Fruit fly (Drosophila melanogaster) whole organism, prepupa: Measurements from ENCODE around the gene mEFTs.

Source experiments
- Blimp-1 ChIP-seq: fragments of 200-800 bp; sonication (Bioruptor generic); optimal IDR thresholded peaks from 3 replicates; lab custom pipeline; 2017; ENCODE audit warnings: missing biosample characterization, missing genetic modification characterization, mild to moderate bottlenecking, moderate library complexity, missing genetic modification reagents
- CG10631 ChIP-seq: fragments of 200-800 bp; sonication (Bioruptor generic); optimal IDR thresholded peaks from 2 replicates; lab custom pipeline; 2016; ENCODE audit warnings: missing biosample characterization, missing genetic modification characterization
- CG10669 ChIP-seq: fragments of 200-800 bp; sonication (Bioruptor generic); optimal IDR thresholded peaks from 3 replicates; lab custom pipeline; 2018; ENCODE audit warnings: missing biosample characterization, mild to moderate bottlenecking, missing genetic modification characterization, moderate library complexity
- CG11762 ChIP-seq: fragments of 200-800 bp; sonication (Bioruptor generic); optimal IDR thresholded peaks from 3 replicates; lab custom pipeline; 2016; ENCODE audit warnings: missing biosample characterization, missing genetic modification characterization; ENCODE audit not compliant: insufficient read depth
- CG15336 ChIP-seq: fragments of 200-800 bp; sonication (Bioruptor generic); IDR thresholded peaks from 2 replicates; pipeline ENCODE4 v1.3.6; 2022; ENCODE audit warnings: missing biosample characterization, missing genetic modification characterization
- CG1621 ChIP-seq: fragments of 200-800 bp; sonication (Bioruptor generic); optimal IDR thresholded peaks from 3 replicates; lab custom pipeline; 2018; ENCODE audit warnings: missing biosample characterization, mild to moderate bottlenecking, missing genetic modification characterization
- CG16779 ChIP-seq: fragments of 200-800 bp; sonication (Bioruptor generic); optimal IDR thresholded peaks from 3 replicates; lab custom pipeline; 2017; ENCODE audit warnings: missing biosample characterization, mild to moderate bottlenecking, missing genetic modification characterization
- CG3032 ChIP-seq: fragments of 200-800 bp; optimal IDR thresholded peaks from 2 replicates; lab custom pipeline; 2019; ENCODE audit warnings: missing biosample characterization, mild to moderate bottlenecking, missing genetic modification characterization, moderate library complexity
- CG31627 ChIP-seq: fragments of 200-800 bp; sonication (Bioruptor generic); optimal IDR thresholded peaks from 3 replicates; lab custom pipeline; 2016; ENCODE audit warnings: missing biosample characterization, missing genetic modification characterization
- CG32006 ChIP-seq: fragments of 200-800 bp; sonication (Bioruptor generic); optimal IDR thresholded peaks from 3 replicates; lab custom pipeline; 2017; ENCODE audit warnings: missing biosample characterization, mild to moderate bottlenecking, missing genetic modification characterization
- CG3919 ChIP-seq: fragments of 200-800 bp; sonication (Bioruptor generic); optimal IDR thresholded peaks from 3 replicates; lab custom pipeline; 2016; ENCODE audit warnings: missing biosample characterization, missing genetic modification characterization
- CG6163 ChIP-seq: fragments of 200-800 bp; sonication (Bioruptor generic); IDR thresholded peaks from 3 replicates; pipeline ENCODE4 v1.3.6; 2022; ENCODE audit warnings: missing biosample characterization, missing genetic modification characterization
- CG6276 ChIP-seq: fragments of 200-800 bp; sonication (Bioruptor generic); optimal IDR thresholded peaks from 2 replicates; lab custom pipeline; 2017; ENCODE audit warnings: missing biosample characterization, mild to moderate bottlenecking, missing genetic modification characterization
- CG6792 ChIP-seq: fragments of 200-800 bp; sonication (Bioruptor generic); optimal IDR thresholded peaks from 3 replicates; lab custom pipeline; 2016; ENCODE audit warnings: missing biosample characterization, missing genetic modification characterization
- CG6808 ChIP-seq: fragments of 200-800 bp; sonication (Bioruptor generic); optimal IDR thresholded peaks from 3 replicates; lab custom pipeline; 2017; ENCODE audit warnings: missing biosample characterization, missing genetic modification characterization, mild to moderate bottlenecking, moderate library complexity, missing genetic modification reagents
- CG7368 ChIP-seq: fragments of 200-800 bp; sonication (Bioruptor generic); optimal IDR thresholded peaks from 3 replicates; lab custom pipeline; 2016; ENCODE audit warnings: missing biosample characterization, missing genetic modification characterization
- CG8119 ChIP-seq: fragments of 200-800 bp; sonication (Bioruptor generic); IDR thresholded peaks from 3 replicates; pipeline ENCODE4 v1.3.6; 2022; ENCODE audit warnings: missing biosample characterization, missing genetic modification characterization
- Eip78C ChIP-seq: fragments of 200-800 bp; sonication (Bioruptor generic); peaks from one replicate; lab custom pipeline; 2016; ENCODE audit warnings: missing biosample characterization, missing genetic modification characterization
- Gug ChIP-seq: fragments of 200-800 bp; sonication (Bioruptor generic); IDR thresholded peaks from 2 replicates; pipeline ENCODE4 v1.3.6; 2022; ENCODE audit warnings: missing biosample characterization, missing genetic modification characterization
- Hr38 ChIP-seq: sonication (Bioruptor generic); optimal IDR thresholded peaks from 2 replicates; lab custom pipeline; 2016; ENCODE audit warnings: missing biosample characterization, missing genetic modification characterization
- Hr39 ChIP-seq: fragments of 200-800 bp; sonication (Bioruptor generic); optimal IDR thresholded peaks from 2 replicates; lab custom pipeline; 2016; ENCODE audit warnings: missing biosample characterization, missing genetic modification characterization
- Hr4 ChIP-seq: fragments of 200-800 bp; sonication (Bioruptor generic); optimal IDR thresholded peaks from 3 replicates; lab custom pipeline; 2016; ENCODE audit warnings: missing biosample characterization, missing genetic modification characterization
- OdsH ChIP-seq: fragments of 200-800 bp; sonication (Bioruptor generic); optimal IDR thresholded peaks from 3 replicates; lab custom pipeline; 2016; ENCODE audit warnings: missing biosample characterization, missing genetic modification characterization
- Smox ChIP-seq: fragments of 200-800 bp; sonication (Bioruptor generic); optimal IDR thresholded peaks from 3 replicates; lab custom pipeline; 2016; ENCODE audit warnings: missing biosample characterization, missing genetic modification characterization
- Sox14 ChIP-seq: fragments of 200-800 bp; sonication (Bioruptor generic); optimal IDR thresholded peaks from 3 replicates; lab custom pipeline; 2016; ENCODE audit warnings: missing biosample characterization, missing genetic modification characterization
- Sox15 ChIP-seq: fragments of 200-800 bp; sonication (Bioruptor generic); optimal IDR thresholded peaks from 3 replicates; lab custom pipeline; 2016; ENCODE audit warnings: missing biosample characterization, missing genetic modification characterization
- achi ChIP-seq: fragments of 200-800 bp; sonication (Bioruptor generic); optimal IDR thresholded peaks from 3 replicates; lab custom pipeline; 2016; ENCODE audit warnings: missing biosample characterization, missing genetic modification characterization
- acj6 ChIP-seq: fragments of 200-800 bp; sonication (Bioruptor generic); optimal IDR thresholded peaks from 3 replicates; lab custom pipeline; 2016; ENCODE audit warnings: missing biosample characterization, missing genetic modification characterization
- dac ChIP-seq: fragments of 200-800 bp; sonication (Bioruptor generic); optimal IDR thresholded peaks from 2 replicates; lab custom pipeline; 2017; ENCODE audit warnings: missing biosample characterization, mild to moderate bottlenecking, missing genetic modification characterization
- dsx ChIP-seq: fragments of 200-800 bp; optimal IDR thresholded peaks from 3 replicates; lab custom pipeline; 2019; ENCODE audit warnings: missing biosample characterization, mild to moderate bottlenecking, missing genetic modification characterization, moderate library complexity; ENCODE audit not compliant: poor library complexity, severe bottlenecking
- eg ChIP-seq: fragments of 200-800 bp; sonication (Bioruptor generic); IDR thresholded peaks from 3 replicates; pipeline ENCODE4 v1.3.6; 2022; ENCODE audit warnings: missing biosample characterization, missing genetic modification characterization
- esn ChIP-seq: fragments of 200-800 bp; sonication (Bioruptor generic); optimal IDR thresholded peaks from 2 replicates; lab custom pipeline; 2016; ENCODE audit warnings: missing biosample characterization, mild to moderate bottlenecking, missing genetic modification characterization, moderate library complexity
- fd59A ChIP-seq: fragments of 200-800 bp; sonication (Bioruptor generic); optimal IDR thresholded peaks from 2 replicates; lab custom pipeline; 2017; ENCODE audit warnings: missing biosample characterization, mild to moderate bottlenecking, missing genetic modification characterization, missing genetic modification reagents
- fkh ChIP-seq: fragments of 200-800 bp; sonication (Bioruptor generic); optimal IDR thresholded peaks from 3 replicates; lab custom pipeline; 2017; ENCODE audit warnings: missing biosample characterization, mild to moderate bottlenecking, missing genetic modification characterization, moderate library complexity
- lz ChIP-seq: fragments of 200-800 bp; sonication (Bioruptor generic); optimal IDR thresholded peaks from 3 replicates; lab custom pipeline; 2016; ENCODE audit warnings: missing biosample characterization, missing genetic modification characterization
- pdm3 ChIP-seq: fragments of 200-800 bp; sonication (Bioruptor generic); optimal IDR thresholded peaks from 3 replicates; lab custom pipeline; 2016; ENCODE audit warnings: missing biosample characterization, missing genetic modification characterization
- salr ChIP-seq, 2 experiments: fragments of 200-800 bp; sonication (Bioruptor generic); optimal IDR thresholded peaks; 3 replicates each; lab custom pipeline; 2016 to 2018; ENCODE audit warnings: missing biosample characterization in 2 of 2, missing genetic modification characterization in 2 of 2, mild to moderate bottlenecking in 1 of 2
- spab ChIP-seq: fragments of 200-800 bp; sonication (Bioruptor generic); optimal IDR thresholded peaks from 2 replicates; lab custom pipeline; 2017; ENCODE audit warnings: missing biosample characterization, mild to moderate bottlenecking, missing genetic modification characterization, missing genetic modification reagents
- vri ChIP-seq: fragments of 200-800 bp; sonication (Bioruptor generic); optimal IDR thresholded peaks from 3 replicates; lab custom pipeline; 2016; ENCODE audit warnings: missing biosample characterization, mild to moderate bottlenecking, missing genetic modification characterization

mEFTs gene

DNA sequence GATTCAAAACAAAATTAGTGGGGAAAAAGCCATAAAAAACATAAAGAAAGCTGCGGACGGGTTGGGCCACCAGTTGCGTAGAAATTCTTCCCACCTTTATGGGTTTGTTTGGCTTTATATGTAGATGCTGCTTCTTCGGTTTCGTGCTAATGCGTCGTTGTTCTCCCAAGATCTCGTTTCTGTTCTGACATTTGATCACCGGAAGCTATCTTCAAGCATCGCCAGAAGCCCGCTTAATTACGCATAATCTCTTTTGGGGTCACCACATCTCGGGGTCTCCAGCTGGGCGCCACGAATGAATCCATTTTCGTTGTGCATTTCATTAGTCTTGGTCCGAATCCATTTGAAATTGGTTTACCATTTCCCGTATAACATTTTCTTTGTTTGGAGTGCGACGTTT, 5.1 kb downstream of the mEFTs start:
- TF ChIP-seq CG1621 (tag; lab: Kevin White, UChicago) (no peak), Sox15 (GFP tag; lab: Kevin White, UChicago) (no peak), OdsH (no peak), pdm3 (no peak), dsx (GFP tag; lab: Kevin White, UChicago) (no peak), dac (GFP tag; lab: Kevin White, UChicago) (no peak), Blimp-1 (GFP tag; lab: Kevin White, UChicago) (no peak), CG11762 (GFP tag; lab: Kevin White, UChicago) (no peak), CG3919 (no peak), CG3032 (tag; lab: Kevin White, UChicago) (no peak), CG6163 (GFP tag; lab: Robert Waterston, UW) (no peak), esn (GFP tag; lab: Kevin White, UChicago) (no peak), lz (no peak), CG10669 (GFP tag; lab: Kevin White, UChicago) (no peak), fkh (GFP tag; lab: Kevin White, UChicago) (no peak), eg (GFP tag; lab: Robert Waterston, UW) (no peak), CG6808 (GFP tag; lab: Kevin White, UChicago) (no peak), CG16779 (no peak), CG6792 (GFP tag; lab: Kevin White, UChicago) (no peak), CG7368 (no peak)

DNA sequence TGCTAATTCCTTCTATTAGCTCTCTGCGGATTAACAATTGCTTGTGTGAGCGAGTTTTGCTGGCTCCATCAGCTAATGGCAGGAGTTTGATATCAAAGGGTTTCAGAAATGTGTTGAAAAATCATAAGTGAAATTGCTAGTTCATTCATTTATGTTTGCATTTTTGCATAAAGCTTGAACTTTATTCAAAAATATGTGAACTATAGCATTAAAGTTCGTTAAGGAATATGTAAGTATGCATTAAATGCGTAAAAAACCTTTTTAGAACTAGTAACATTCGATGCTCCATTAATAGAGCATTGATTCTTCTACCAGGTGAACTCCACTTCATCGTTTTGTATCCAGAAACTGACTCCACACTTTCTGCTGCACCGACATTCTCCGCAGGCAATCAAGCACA, 8.2 kb downstream of the mEFTs start:
- peak; percentile 65 for TF ChIP-seq CG8119
- no peak for TF ChIP-seq CG3919
- no peak for TF ChIP-seq Gug (GFP tag; lab: Robert Waterston, UW)
- peak; percentile 89 for TF ChIP-seq CG32006
- TF ChIP-seq Sox14, result no peak
- TF ChIP-seq CG6276 (GFP tag; lab: Kevin White, UChicago), result no peak
- no peak for TF ChIP-seq CG6808 (GFP tag; lab: Kevin White, UChicago)
- TF ChIP-seq CG15336 (GFP tag; lab: Robert Waterston, UW), result peak; percentile 49; the same call in 1 of the 2 replicates
- TF ChIP-seq acj6 (GFP tag; lab: Kevin White, UChicago), result peak; percentile 16
- no peak for TF ChIP-seq CG31627 (GFP tag; lab: Kevin White, UChicago)
- TF ChIP-seq, all 60 proteins: peak for 4

DNA sequence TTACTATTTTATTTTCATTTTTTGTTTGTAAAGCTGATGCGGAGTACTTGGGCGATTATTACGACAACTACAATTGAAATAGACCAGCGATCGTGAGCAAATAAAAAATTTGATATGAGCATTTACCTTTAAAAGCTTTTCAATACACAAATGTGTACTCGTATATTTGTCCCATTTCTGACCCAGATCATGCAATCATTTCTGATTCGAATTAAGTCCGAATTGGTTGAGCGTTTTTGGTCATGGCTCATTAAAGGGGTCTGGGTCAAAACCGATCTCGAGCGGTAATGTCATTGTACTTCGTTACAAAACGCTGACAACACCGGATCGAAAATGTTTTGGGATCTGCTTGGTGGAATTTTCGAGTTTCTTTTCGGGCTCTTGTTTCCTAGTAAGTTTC, 14.6 kb downstream of the mEFTs start, which contains the start of gene CG43220:
TSS of gene CG43220 (plus strand) at position 301 of the 400 bp plus-strand sequence.
- TF ChIP-seq Sox15 (GFP tag; lab: Kevin White, UChicago), result no peak
- no peak for TF ChIP-seq CG32006
- TF ChIP-seq CG1621 (tag; lab: Kevin White, UChicago), result no peak
- no peak for TF ChIP-seq spab (GFP tag; lab: Kevin White, UChicago)
- TF ChIP-seq achi, result no peak
- TF ChIP-seq CG31627 (GFP tag; lab: Kevin White, UChicago), result no peak
- TF ChIP-seq CG3032 (tag; lab: Kevin White, UChicago), result no peak
- TF ChIP-seq Hr38 (GFP tag; lab: Kevin White, UChicago), result no peak
- TF ChIP-seq Hr4 (GFP tag; lab: Kevin White, UChicago), result no peak

DNA sequence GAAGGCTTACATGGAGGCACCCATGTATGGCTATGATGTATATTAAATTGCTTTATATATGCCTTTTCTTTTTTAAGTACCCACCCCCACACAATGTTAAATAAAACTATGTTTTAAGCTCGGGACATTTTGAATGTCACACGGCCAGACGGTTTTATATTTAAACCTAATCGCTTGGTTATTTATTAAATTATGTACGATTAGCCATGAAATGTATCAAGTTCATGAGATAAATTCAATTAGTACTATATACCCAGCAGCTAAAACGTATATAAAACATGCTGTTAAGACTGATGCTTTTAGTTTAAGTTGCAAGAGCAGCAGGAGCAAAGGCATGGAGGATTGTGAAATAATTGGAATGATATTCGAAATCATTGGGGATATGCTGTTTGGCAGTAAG, 15.4 kb downstream of the mEFTs start, which contains the start of the genes CG43221 and CG43645:
TSS of gene CG43221 (plus strand) at position 301 of the 400 bp plus-strand sequence.
TSS of gene CG43645 (plus strand) at position 301 of the 400 bp plus-strand sequence.
- no peak for TF ChIP-seq Smox (GFP tag; lab: Kevin White, UChicago)
- no peak for TF ChIP-seq CG31627 (GFP tag; lab: Kevin White, UChicago)
- TF ChIP-seq CG6808 (GFP tag; lab: Kevin White, UChicago), result no peak
- TF ChIP-seq Eip78C (GFP tag; lab: Kevin White, UChicago), result no peak
- TF ChIP-seq CG10631 (GFP tag; lab: Kevin White, UChicago), result no peak
- no peak for TF ChIP-seq Hr4 (GFP tag; lab: Kevin White, UChicago)
- TF ChIP-seq CG32006, result no peak
- TF ChIP-seq vri (GFP tag; lab: Kevin White, UChicago), result no peak
- TF ChIP-seq fd59A, result no peak
- no peak for TF ChIP-seq salr (GFP tag; optimal IDR thresholded peaks at IDR 0.05; lab: Kevin White, UChicago)
- no peak for TF ChIP-seq CG10669 (GFP tag; lab: Kevin White, UChicago)
- no peak for TF ChIP-seq Hr39 (GFP tag; lab: Kevin White, UChicago)
